Fruit fly (Drosophila melanogaster) Kc167 (cell line): ENCODE measurements around the gene CG10353.

Experiments used
- Myc ChIP-seq: fragments of >200 bp; optimal IDR thresholded peaks from 2 replicates; lab custom pipeline; 2017; ENCODE audit warnings: missing external identifiers
- Sin3A ChIP-seq: fragments of >200 bp; optimal IDR thresholded peaks from 2 replicates; lab custom pipeline; 2018; ENCODE audit warnings: missing external identifiers
- h ChIP-seq: fragments of >200 bp; optimal IDR thresholded peaks from 3 replicates; lab custom pipeline; 2018; ENCODE audit warnings: missing external identifiers
- insv ChIP-seq: fragments of >200 bp; optimal IDR thresholded peaks from 3 replicates; lab custom pipeline; 2018; ENCODE audit warnings: missing external identifiers
- psq ChIP-seq: fragments of >200 bp; optimal IDR thresholded peaks from 2 replicates; lab custom pipeline; 2017; ENCODE audit warnings: missing external identifiers
- ttk ChIP-seq: sonication (Bioruptor generic); optimal IDR thresholded peaks from 2 replicates; lab custom pipeline; 2017; ENCODE audit warnings: missing external identifiers

- TF ChIP-seq Myc (lab: Kevin White, UChicago) (no peak), psq (no peak), Sin3A (lab: Kevin White, UChicago) (no peak), h (lab: Kevin White, UChicago) (no peak), insv (lab: Kevin White, UChicago) (no peak), ttk (no peak)
Observed at dm6 chrX:11882447-11882846, 4.5 kb downstream of the CG10353 start.
